Fruit fly (Drosophila melanogaster) whole organism: ENCODE results near the gene CG7059.

Experiments used
- CG8478 ChIP-seq: fragments of >200 bp; optimal IDR thresholded peaks from 2 replicates; lab custom pipeline; 2018; ENCODE audit warnings: inconsistent platforms
- Dll ChIP-seq: fragments of >200 bp; optimal IDR thresholded peaks from 2 replicates; lab custom pipeline; 2017
- EcR ChIP-seq, 2 experiments: fragments of >200 bp; optimal IDR thresholded peaks; 2 replicates each; lab custom pipeline; 2017; ENCODE audit warnings: missing biosample characterization in 2 of 2, missing genetic modification characterization in 2 of 2, missing genetic modification reagents in 2 of 2
- pan ChIP-seq: fragments of >200 bp; optimal IDR thresholded peaks from 2 replicates; lab custom pipeline; 2017
- psq ChIP-seq: fragments of >200 bp; optimal IDR thresholded peaks from 2 replicates; lab custom pipeline; 2017
- usp ChIP-seq: fragments of >200 bp; optimal IDR thresholded peaks from 2 replicates; lab custom pipeline; 2017; ENCODE audit warnings: missing biosample characterization, missing genetic modification characterization, mixed read lengths

DNA sequence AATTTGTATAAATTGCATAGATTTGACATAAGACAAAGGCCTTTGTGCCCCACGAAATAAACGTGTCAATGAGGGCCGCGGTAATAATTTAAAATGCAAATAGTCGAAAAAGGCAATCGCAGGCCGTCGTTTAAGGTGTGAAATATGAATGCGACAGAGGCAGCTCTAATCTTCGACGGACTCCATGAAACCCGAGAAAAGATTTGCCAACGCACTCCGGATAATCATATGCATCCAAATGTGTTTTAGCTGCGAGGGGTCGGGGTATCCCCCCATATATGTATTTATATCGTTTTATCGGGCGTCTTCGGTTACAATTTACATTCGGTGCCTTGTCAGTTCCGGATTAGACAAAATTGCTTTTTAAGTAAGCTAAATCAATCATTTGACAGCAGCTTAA, 48.7 kb downstream of the CG7059 start:
- TF ChIP-seq pan (lab: Kevin White, UChicago) (no peak), psq (lab: Kevin White, UChicago) (no peak), CG8478 (lab: Kevin White, UChicago) (no peak), usp (GFP tag; lab: Kevin White, UChicago) (no peak), EcR (GFP tag; optimal IDR thresholded peaks at IDR 0.05; lab: Kevin White, UChicago) (no peak), Dll (lab: Kevin White, UChicago) (no peak)
